Fruit fly (Drosophila melanogaster): ENCODE results near the gene CG5953.

CG5953 gene

DNA sequence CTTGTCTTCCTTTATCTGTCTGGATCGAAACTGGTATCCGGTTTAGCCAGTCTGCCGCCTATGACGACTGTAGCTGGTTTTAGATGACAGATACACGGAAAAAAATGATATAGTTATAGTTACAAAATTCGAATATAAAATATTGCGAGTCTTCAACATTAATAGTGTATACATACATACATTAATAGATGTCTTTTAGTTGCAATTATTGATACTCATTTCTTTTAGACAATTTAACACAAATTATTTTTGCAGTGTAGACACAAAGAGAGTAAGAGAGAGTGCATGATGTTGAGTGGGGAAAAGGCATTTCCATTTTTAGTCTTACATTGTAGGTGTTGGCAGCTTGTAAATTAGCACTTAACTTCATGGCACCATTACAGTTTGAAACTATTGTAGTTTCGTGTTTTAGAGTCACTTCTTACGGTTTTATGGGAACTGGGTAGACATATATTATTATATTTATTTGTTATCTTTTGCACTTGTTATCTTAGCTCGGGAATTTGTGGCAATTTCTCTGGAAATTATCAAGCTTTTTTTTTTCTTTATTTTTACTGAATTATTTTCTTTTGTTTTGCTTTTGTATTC lies 37.4 kb downstream of the CG5953 start (continued):
- TF ChIP-seq CG13775 (GFP tag; optimal IDR thresholded peaks at IDR 0.05) = peak; percentile 71
- TF ChIP-seq grn (GFP tag; optimal IDR thresholded peaks at IDR 0.05) = no peak
- peak; percentile 72 for TF ChIP-seq CG3847 (GFP tag; IDR thresholded peaks at IDR 0.05)
- TF ChIP-seq p53 (GFP tag; optimal IDR thresholded peaks at IDR 0.05) = no peak
- TF ChIP-seq Dfd (GFP tag; optimal IDR thresholded peaks at IDR 0.05) = no peak
- peak; percentile 92 for TF ChIP-seq CoRest (tag; optimal IDR thresholded peaks at IDR 0.05)
- TF ChIP-seq az2 (GFP tag; optimal IDR thresholded peaks at IDR 0.05) = peak; percentile 91
- TF ChIP-seq bowl (GFP tag; IDR thresholded peaks at IDR 0.05) = peak; percentile 71; the same call in 1 of the 2 replicates
- TF ChIP-seq CG13123 (GFP tag; optimal IDR thresholded peaks at IDR 0.05) = peak; percentile 87
- TF ChIP-seq CG15073 (GFP tag; optimal IDR thresholded peaks at IDR 0.05) = peak; percentile 28
- TF ChIP-seq fd3F (GFP tag; optimal IDR thresholded peaks at IDR 0.05) = peak; percentile 73
- no peak for TF ChIP-seq CTCF (GFP tag; optimal IDR thresholded peaks at IDR 0.05)
- TF ChIP-seq CG7556 (GFP tag; optimal IDR thresholded peaks at IDR 0.05) = peak; percentile 88
- TF ChIP-seq fu2 (GFP tag; optimal IDR thresholded peaks at IDR 0.05) = peak; percentile 61
- TF ChIP-seq bsh (GFP tag; optimal IDR thresholded peaks at IDR 0.05) = peak; percentile 88 to 96
- peak; percentile 91 for TF ChIP-seq Ssrp (tag; optimal IDR thresholded peaks at IDR 0.05)
- TF ChIP-seq H2.0 (GFP tag; IDR thresholded peaks at IDR 0.05) = peak; percentile 82
- TF ChIP-seq tin (GFP tag; optimal IDR thresholded peaks at IDR 0.05) = no peak
- peak; percentile 79 for TF ChIP-seq CG12744 (GFP tag; optimal IDR thresholded peaks at IDR 0.05)
- peak; percentile 93 for TF ChIP-seq ATbp (GFP tag; optimal IDR thresholded peaks at IDR 0.05)
- peak; percentile 17 for TF ChIP-seq CG4282 (GFP tag; optimal IDR thresholded peaks at IDR 0.05)
- peak; percentile 86 for TF ChIP-seq CG3407 (GFP tag; optimal IDR thresholded peaks at IDR 0.05)
- TF ChIP-seq HLH3B (GFP tag; IDR thresholded peaks at IDR 0.05) = no peak
- TF ChIP-seq stc (GFP tag; IDR thresholded peaks at IDR 0.05) = no peak
- TF ChIP-seq Dip3 (GFP tag; optimal IDR thresholded peaks at IDR 0.05) = no peak
- peak; percentile 66; the same call in 1 of the 3 replicates for TF ChIP-seq CG2889 (GFP tag; IDR thresholded peaks at IDR 0.05)
- peak; percentile 84 for TF ChIP-seq Hr3 (GFP tag; optimal IDR thresholded peaks at IDR 0.05)
- no peak for TF ChIP-seq cg (GFP tag; optimal IDR thresholded peaks at IDR 0.05)
- TF ChIP-seq Med (GFP tag) = no peak
- no peak for TF ChIP-seq CG18599 (GFP tag; optimal IDR thresholded peaks at IDR 0.05)
- TF ChIP-seq lov (optimal IDR thresholded peaks at IDR 0.05) = no peak
- no peak for TF ChIP-seq lov (GFP tag; IDR thresholded peaks at IDR 0.05)
- no peak for TF ChIP-seq CG2712 (tag; optimal IDR thresholded peaks at IDR 0.05)
- TF ChIP-seq CG9609 (GFP tag; optimal IDR thresholded peaks at IDR 0.05) = peak; percentile 73
- no peak for TF ChIP-seq CG4854 (GFP tag; optimal IDR thresholded peaks at IDR 0.05)
- TF ChIP-seq ems (GFP tag; optimal IDR thresholded peaks at IDR 0.05) = no peak
- TF ChIP-seq CG13894 (tag; optimal IDR thresholded peaks at IDR 0.05) = no peak
- peak; percentile 69 for TF ChIP-seq CG10431 (GFP tag; optimal IDR thresholded peaks at IDR 0.05)
- TF ChIP-seq CG16863 (GFP tag; optimal IDR thresholded peaks at IDR 0.05) = peak; percentile 72
- TF ChIP-seq crp (GFP tag; optimal IDR thresholded peaks at IDR 0.05) = peak in 1 of 2 experiments; percentile 35
- peak; percentile 67 for TF ChIP-seq HLH54F (GFP tag; optimal IDR thresholded peaks at IDR 0.05)
- TF ChIP-seq sob (GFP tag; IDR thresholded peaks at IDR 0.05) = peak; percentile 82
- peak; percentile 92 for TF ChIP-seq CG12219 (GFP tag; optimal IDR thresholded peaks at IDR 0.05)
- TF ChIP-seq Fer2 (tag; optimal IDR thresholded peaks at IDR 0.05) = no peak
- peak; percentile 40; the same call in 1 of the 3 replicates for TF ChIP-seq CG11695 (GFP tag; IDR thresholded peaks at IDR 0.05)
- no peak for TF ChIP-seq h (optimal IDR thresholded peaks at IDR 0.05)
- peak; percentile 67 for TF ChIP-seq Atf3 (GFP tag; optimal IDR thresholded peaks at IDR 0.05)
- TF ChIP-seq her (GFP tag; optimal IDR thresholded peaks at IDR 0.05) = peak; percentile 74
- peak; percentile 58 for TF ChIP-seq CG10462 (GFP tag; optimal IDR thresholded peaks at IDR 0.05)
- no peak for TF ChIP-seq CG9215 (GFP tag; IDR thresholded peaks at IDR 0.05)
- no peak for TF ChIP-seq sima (GFP tag; optimal IDR thresholded peaks at IDR 0.05)
- peak; percentile 74 for TF ChIP-seq crc (GFP tag; optimal IDR thresholded peaks at IDR 0.05)
